Fruit fly (Drosophila melanogaster) S2 (cell line): ENCODE data around the gene PGRP-LB.

ENCODE experiments used
- CG8478 ChIP-seq: fragments of >200 bp; optimal IDR thresholded peaks from 2 replicates; lab custom pipeline; 2018
- CTCF ChIP-seq, 2 experiments: fragments of >200 bp; optimal IDR thresholded peaks; 2 replicates each; lab custom pipeline; 2018

DNA sequence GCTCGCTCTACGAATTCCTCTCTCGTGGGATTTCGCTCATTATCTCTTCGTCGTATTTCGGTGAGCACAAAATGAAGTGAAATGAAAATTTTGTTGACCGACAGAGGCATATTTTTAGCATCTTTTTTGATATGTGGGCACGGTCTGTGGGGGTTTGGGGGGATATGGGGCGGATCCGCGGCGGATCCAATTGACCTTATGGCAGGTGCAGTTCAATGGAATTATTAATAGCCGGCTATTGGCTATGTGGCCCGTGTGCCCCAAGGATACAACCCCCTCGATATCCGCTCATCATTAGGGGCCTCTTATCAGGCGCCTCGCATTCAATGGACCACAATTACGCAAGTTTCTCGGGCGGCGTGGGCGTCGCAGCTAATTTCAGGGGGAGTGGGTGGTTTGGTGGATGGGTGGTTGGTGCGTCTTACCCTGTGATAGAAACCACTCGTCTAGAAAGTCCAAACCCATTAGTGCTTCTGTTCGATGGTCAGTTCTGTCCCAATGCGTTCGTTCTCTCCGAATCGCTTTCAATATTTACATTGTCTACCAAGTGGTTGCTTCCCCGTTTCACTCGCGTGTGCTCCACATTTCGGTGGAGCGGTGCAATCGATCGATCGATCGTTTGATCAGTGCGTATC lies 9.0 kb downstream of the PGRP-LB start, which contains the start of gene sals:
- TF ChIP-seq CTCF (optimal IDR thresholded peaks at IDR 0.05; lab: Kevin White, UChicago) = no peak
- no peak for TF ChIP-seq CG8478 (lab: Kevin White, UChicago)
